Fruit fly (Drosophila melanogaster): Measurements from ENCODE around the gene cdi.

dm6 chr3R:19014742-19015422 lies 79.2 kb downstream of the cdi start:
- no peak for TF ChIP-seq psq (optimal IDR thresholded peaks at IDR 0.05)
- TF ChIP-seq h (optimal IDR thresholded peaks at IDR 0.05) = no peak
- no peak for TF ChIP-seq ttk (optimal IDR thresholded peaks at IDR 0.05)
- no peak for TF ChIP-seq Sin3A (optimal IDR thresholded peaks at IDR 0.05)
- TF ChIP-seq Myc (optimal IDR thresholded peaks at IDR 0.05) = no peak
- no peak for TF ChIP-seq insv (optimal IDR thresholded peaks at IDR 0.05)

Data from Kc167 (cell line).